Worm (Caenorhabditis elegans): ENCODE results near the gene rps-28.

DNA sequence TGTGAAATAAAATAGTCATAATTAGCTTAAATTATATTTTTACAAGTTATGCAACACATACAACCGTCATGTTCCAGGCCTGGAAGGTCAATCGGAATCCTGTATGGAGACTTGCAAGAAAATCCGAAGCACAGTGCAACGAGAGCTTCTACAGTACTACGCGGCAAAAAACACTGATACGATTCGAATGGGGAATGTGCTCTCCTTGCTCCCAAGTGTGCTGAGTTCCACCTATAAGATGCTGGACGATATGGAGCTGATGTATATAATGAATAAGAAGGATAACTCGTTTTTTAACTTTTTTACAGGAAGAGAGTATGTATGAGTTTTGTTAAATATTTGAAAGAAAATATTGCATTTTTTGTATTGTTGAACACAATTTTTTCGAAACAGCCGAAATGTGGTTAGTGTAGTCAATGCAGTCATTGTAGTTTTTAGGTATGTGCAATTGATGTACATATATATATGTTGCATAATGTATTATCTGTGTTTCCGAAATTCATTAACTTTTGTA, 33.1 kb upstream of the rps-28 start, which contains the start of gene nhr-146:
- TF ChIP-seq nfya-2 (GFP tag; IDR thresholded peaks at IDR 0.05): no peak
- no peak for TF ChIP-seq T07F8.4 (tag; optimal IDR thresholded peaks at IDR 0.05)
- TF ChIP-seq ama-1 (optimal IDR thresholded peaks at IDR 0.05): no peak
- TF ChIP-seq ama-1 (GFP tag; optimal IDR thresholded peaks at IDR 0.05): no peak
- no peak for TF ChIP-seq unc-130 (GFP tag; optimal IDR thresholded peaks at IDR 0.05)
- TF ChIP-seq pha-4 (tag; optimal IDR thresholded peaks at IDR 0.05): no peak
- TF ChIP-seq sptf-2 (GFP tag; optimal IDR thresholded peaks at IDR 0.05): no peak
- no peak for TF ChIP-seq Y79H2A.3 (GFP tag; conservative IDR thresholded peaks at IDR 0.05)
- TF ChIP-seq ztf-25 (GFP tag; IDR thresholded peaks at IDR 0.05): no peak
- TF ChIP-seq cebp-1 (GFP tag; IDR thresholded peaks at IDR 0.05): no peak
- TF ChIP-seq cebp-1 (tag; optimal IDR thresholded peaks at IDR 0.05): no peak
- TF ChIP-seq chd-7 (tag; optimal IDR thresholded peaks at IDR 0.05): no peak
- no peak for TF ChIP-seq fkh-3 (tag; optimal IDR thresholded peaks at IDR 0.05)

All from whole organism, young adult.